Fruit fly (Drosophila melanogaster): ENCODE results near the gene CG14893.

Gene CG14893

DNA sequence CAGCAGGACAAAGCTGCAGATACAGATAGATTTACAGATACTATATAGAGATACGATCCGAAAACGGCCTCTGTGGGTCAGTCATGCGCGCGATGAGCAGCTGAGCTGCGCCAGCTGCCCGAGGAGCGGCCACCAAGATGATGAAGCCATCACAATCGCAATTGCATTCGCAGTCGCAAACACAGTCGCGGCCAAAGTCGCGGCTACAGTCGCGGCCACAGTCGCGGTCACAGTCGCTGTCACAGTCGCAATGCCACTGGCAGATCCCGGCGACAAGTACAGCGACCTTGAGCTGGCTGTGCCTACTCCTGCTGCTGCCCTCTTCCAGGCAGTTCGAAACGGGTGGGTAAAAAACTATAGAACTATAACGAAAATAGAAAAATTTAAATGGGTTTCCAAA, 25.6 kb upstream of the CG14893 start:
- TF ChIP-seq toe (GFP tag; optimal IDR thresholded peaks at IDR 0.05) (no peak), CG5204 (GFP tag; optimal IDR thresholded peaks at IDR 0.05) (no peak), CG7045 (GFP tag; optimal IDR thresholded peaks at IDR 0.05) (no peak), cic (GFP tag; optimal IDR thresholded peaks at IDR 0.05) (no peak), kay (GFP tag; ENCODE audit: borderline replicate concordance) (no peak), ovo (GFP tag; optimal IDR thresholded peaks at IDR 0.05) (no peak), cnc (optimal IDR thresholded peaks at IDR 0.05) (no peak), tj (GFP tag; optimal IDR thresholded peaks at IDR 0.05) (no peak), Clk (GFP tag; optimal IDR thresholded peaks at IDR 0.05) (no peak), CG1620 (GFP tag; optimal IDR thresholded peaks at IDR 0.05) (no peak), bab1 (GFP tag; optimal IDR thresholded peaks at IDR 0.05) (no peak), CG7101 (tag; optimal IDR thresholded peaks at IDR 0.05) (no peak), Hr96 (GFP tag; optimal IDR thresholded peaks at IDR 0.05) (no peak), Crg-1 (GFP tag; optimal IDR thresholded peaks at IDR 0.05) (no peak)

- TF ChIP-seq bab1 (GFP tag; optimal IDR thresholded peaks at IDR 0.05) (no peak), CG1620 (GFP tag; optimal IDR thresholded peaks at IDR 0.05) (no peak), CG33017 (tag; optimal IDR thresholded peaks at IDR 0.05) (no peak), toe (GFP tag; optimal IDR thresholded peaks at IDR 0.05) (no peak), CG12768 (GFP tag; optimal IDR thresholded peaks at IDR 0.05) (no peak)
Measured at dm6 chr3R:16599647-16600046, 20.9 kb upstream of the CG14893 start.

DNA sequence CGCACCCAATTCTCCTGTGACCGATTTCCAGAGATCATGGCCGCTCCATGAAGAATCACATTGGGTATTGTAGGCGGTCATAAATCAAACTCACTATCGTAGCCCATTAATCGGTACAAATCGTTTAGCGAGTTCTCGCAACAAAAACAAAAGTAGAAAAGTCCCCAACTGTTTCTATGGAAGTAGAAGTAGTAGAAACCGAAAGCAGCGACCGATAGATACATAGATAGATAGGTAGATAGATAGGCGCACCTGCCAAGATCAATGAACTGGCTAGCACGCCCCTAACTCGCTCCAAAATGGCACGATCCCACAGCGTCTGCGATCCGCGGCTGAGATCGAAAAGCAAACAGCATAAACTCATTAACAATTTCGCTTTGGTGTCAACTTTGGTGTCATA, 19.8 kb upstream of the CG14893 start:
- TF ChIP-seq CG1620 (GFP tag; optimal IDR thresholded peaks at IDR 0.05) (no peak), bab1 (GFP tag; optimal IDR thresholded peaks at IDR 0.05) (no peak), tj (GFP tag; optimal IDR thresholded peaks at IDR 0.05) (no peak), Crg-1 (GFP tag; optimal IDR thresholded peaks at IDR 0.05) (no peak), cnc (optimal IDR thresholded peaks at IDR 0.05) (no peak), toe (GFP tag; optimal IDR thresholded peaks at IDR 0.05) (no peak), ovo (GFP tag; optimal IDR thresholded peaks at IDR 0.05) (no peak)

DNA sequence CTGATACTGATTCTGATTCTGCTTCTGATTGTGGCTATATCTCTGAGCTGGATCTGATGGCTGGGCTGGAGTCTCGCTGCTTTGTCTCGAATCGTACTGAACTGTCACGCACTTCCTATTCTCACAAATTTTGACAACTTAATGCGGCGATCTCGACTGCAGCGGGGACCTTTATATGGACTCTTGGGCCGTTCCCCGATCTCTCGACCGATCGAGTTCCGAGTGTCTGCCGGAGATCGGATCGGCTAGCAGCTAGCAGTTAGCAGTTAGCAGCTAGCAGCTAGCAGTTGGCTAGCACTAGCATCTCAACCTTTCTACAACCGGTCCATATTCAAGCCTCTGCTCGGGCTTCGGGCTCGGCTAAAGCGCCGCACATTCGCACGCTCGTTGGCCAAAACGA, 15.9 kb upstream of the CG14893 start, which contains the start of gene CG10345:
TSS of gene CG10345 (minus strand) at position 147 of the 400 bp plus-strand sequence.
- TF ChIP-seq CG7101 (tag; optimal IDR thresholded peaks at IDR 0.05): no peak
- TF ChIP-seq CG11617 (GFP tag; optimal IDR thresholded peaks at IDR 0.05): no peak
- no peak for TF ChIP-seq bab1 (GFP tag; optimal IDR thresholded peaks at IDR 0.05)
- no peak for TF ChIP-seq CG12768 (GFP tag; optimal IDR thresholded peaks at IDR 0.05)

- no peak for TF ChIP-seq CG33017 (tag; optimal IDR thresholded peaks at IDR 0.05)
- TF ChIP-seq CG14711 (tag; optimal IDR thresholded peaks at IDR 0.05): no peak
- TF ChIP-seq CG12768 (GFP tag; optimal IDR thresholded peaks at IDR 0.05): no peak
- TF ChIP-seq ovo (GFP tag; optimal IDR thresholded peaks at IDR 0.05): no peak
- no peak for TF ChIP-seq Clk (GFP tag; optimal IDR thresholded peaks at IDR 0.05)
- TF ChIP-seq cnc (optimal IDR thresholded peaks at IDR 0.05): no peak
- TF ChIP-seq CG5204 (GFP tag; optimal IDR thresholded peaks at IDR 0.05): no peak
Measured at dm6 chr3R:16605929-16606328, 14.6 kb upstream of the CG14893 start.

DNA sequence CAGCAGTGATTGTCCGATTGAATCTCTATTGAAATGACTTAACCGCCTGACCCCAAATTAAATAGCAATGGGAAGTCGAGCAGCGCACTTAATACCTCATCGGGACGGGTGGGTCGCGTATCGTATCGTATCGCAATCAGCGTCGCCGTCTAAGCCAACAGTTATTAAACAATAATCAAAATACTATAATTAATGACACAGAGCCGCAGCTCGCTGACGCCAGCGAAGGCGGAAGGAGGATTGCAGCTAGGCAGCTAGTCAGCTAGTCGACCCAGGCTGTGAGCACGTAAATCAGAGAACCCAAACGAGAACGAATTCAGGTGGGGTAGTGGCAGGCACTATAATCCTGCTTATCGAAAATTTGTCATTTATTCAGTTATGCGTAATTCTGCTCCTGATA, 11.7 kb upstream of the CG14893 start, which contains the start of gene NPF:
TSS of gene NPF (plus strand) at position 301 of the 400 bp plus-strand sequence.
- TF ChIP-seq cnc (optimal IDR thresholded peaks at IDR 0.05) (no peak), pad (GFP tag; optimal IDR thresholded peaks at IDR 0.05) (no peak), Mnt (GFP tag; optimal IDR thresholded peaks at IDR 0.05) (no peak), CG12768 (GFP tag; optimal IDR thresholded peaks at IDR 0.05) (no peak), CG11617 (GFP tag; optimal IDR thresholded peaks at IDR 0.05) (no peak), CG5204 (GFP tag; optimal IDR thresholded peaks at IDR 0.05) (no peak), toe (GFP tag; optimal IDR thresholded peaks at IDR 0.05) (no peak), bab1 (GFP tag; optimal IDR thresholded peaks at IDR 0.05) (no peak), Clk (GFP tag; optimal IDR thresholded peaks at IDR 0.05) (no peak), ovo (GFP tag; optimal IDR thresholded peaks at IDR 0.05) (no peak), kay (GFP tag; ENCODE audit: borderline replicate concordance) (no peak), Hr96 (GFP tag; optimal IDR thresholded peaks at IDR 0.05) (no peak), CG1620 (GFP tag; optimal IDR thresholded peaks at IDR 0.05) (no peak), tj (GFP tag; optimal IDR thresholded peaks at IDR 0.05) (no peak), Crg-1 (GFP tag; optimal IDR thresholded peaks at IDR 0.05) (no peak), CG7045 (GFP tag; optimal IDR thresholded peaks at IDR 0.05) (no peak), CG33017 (tag; optimal IDR thresholded peaks at IDR 0.05) (no peak)

DNA sequence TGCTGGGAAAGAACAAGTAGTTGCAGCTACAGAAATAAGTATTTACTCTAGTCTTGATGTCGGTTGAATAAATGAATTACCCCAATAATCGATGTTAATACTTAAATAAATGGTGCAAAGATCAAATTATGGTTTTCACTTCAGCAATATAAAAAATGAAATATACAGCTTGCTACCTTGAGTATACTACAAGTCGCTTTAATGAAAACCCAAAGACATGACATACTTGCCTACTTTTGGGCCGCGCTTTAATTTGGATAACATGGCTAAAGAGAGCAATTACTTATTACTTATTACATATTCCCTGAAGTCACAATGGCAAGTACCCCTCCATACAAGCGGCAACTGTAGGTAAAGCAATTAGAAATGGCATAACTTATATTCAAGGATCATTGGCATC, 9.3 kb upstream of the CG14893 start:
- TF ChIP-seq pad (GFP tag; optimal IDR thresholded peaks at IDR 0.05) (peak; percentile 75), CG1620 (GFP tag; optimal IDR thresholded peaks at IDR 0.05) (no peak)

dm6 chr3R:16613300-16613699, 7.3 kb upstream of the CG14893 start, which contains the start of gene CG12783:
TSS of gene CG12783 (minus strand) at chr3R:16613400.
- TF ChIP-seq cnc (optimal IDR thresholded peaks at IDR 0.05): no peak
- TF ChIP-seq tj (GFP tag; optimal IDR thresholded peaks at IDR 0.05): no peak
- no peak for TF ChIP-seq pad (GFP tag; optimal IDR thresholded peaks at IDR 0.05)
- TF ChIP-seq toe (GFP tag; optimal IDR thresholded peaks at IDR 0.05): no peak
- no peak for TF ChIP-seq CG11617 (GFP tag; optimal IDR thresholded peaks at IDR 0.05)
- TF ChIP-seq Hr96 (GFP tag; optimal IDR thresholded peaks at IDR 0.05): no peak
- no peak for TF ChIP-seq CG14711 (tag; optimal IDR thresholded peaks at IDR 0.05)
- TF ChIP-seq CG33017 (tag; optimal IDR thresholded peaks at IDR 0.05): no peak
- no peak for TF ChIP-seq Crg-1 (GFP tag; optimal IDR thresholded peaks at IDR 0.05)
- TF ChIP-seq CG7101 (tag; optimal IDR thresholded peaks at IDR 0.05): no peak
- no peak for TF ChIP-seq Mnt (GFP tag; optimal IDR thresholded peaks at IDR 0.05)
- no peak for TF ChIP-seq CG1620 (GFP tag; optimal IDR thresholded peaks at IDR 0.05)
- TF ChIP-seq CG7045 (GFP tag; optimal IDR thresholded peaks at IDR 0.05): no peak
- TF ChIP-seq cic (GFP tag; optimal IDR thresholded peaks at IDR 0.05): no peak
- no peak for TF ChIP-seq Clk (GFP tag; optimal IDR thresholded peaks at IDR 0.05)
- TF ChIP-seq bab1 (GFP tag; optimal IDR thresholded peaks at IDR 0.05): no peak
- no peak for TF ChIP-seq ovo (GFP tag; optimal IDR thresholded peaks at IDR 0.05)

All from whole organism, adult.